Fruit fly (Drosophila melanogaster) Kc167 (cell line): ENCODE results near the gene Coq4.

ENCODE experiments used
- Myc ChIP-seq: fragments of >200 bp; optimal IDR thresholded peaks from 2 replicates; lab custom pipeline; 2017; ENCODE audit warnings: missing external identifiers
- Sin3A ChIP-seq: fragments of >200 bp; optimal IDR thresholded peaks from 2 replicates; lab custom pipeline; 2018; ENCODE audit warnings: missing external identifiers
- h ChIP-seq: fragments of >200 bp; optimal IDR thresholded peaks from 3 replicates; lab custom pipeline; 2018; ENCODE audit warnings: missing external identifiers
- insv ChIP-seq: fragments of >200 bp; optimal IDR thresholded peaks from 3 replicates; lab custom pipeline; 2018; ENCODE audit warnings: missing external identifiers
- psq ChIP-seq: fragments of >200 bp; optimal IDR thresholded peaks from 2 replicates; lab custom pipeline; 2017; ENCODE audit warnings: missing external identifiers
- ttk ChIP-seq: sonication (Bioruptor generic); optimal IDR thresholded peaks from 2 replicates; lab custom pipeline; 2017; ENCODE audit warnings: missing external identifiers

Coq4 gene

dm6 chr3L:17425132-17425713 is 8.2 kb downstream of the Coq4 start, which contains the start of the genes Sec3 and COX7B:
Sec3 (minus strand) TSS chr3L:17425217.
COX7B (plus strand) TSS chr3L:17425477.
- TF ChIP-seq Myc (lab: Kevin White, UChicago) (no peak), Sin3A (lab: Kevin White, UChicago) (no peak), psq (lab: Kevin White, UChicago) (no peak), h (no peak), ttk (lab: Kevin White, UChicago) (no peak), insv (lab: Kevin White, UChicago) (no peak)

- TF ChIP-seq insv (lab: Kevin White, UChicago) (no peak), psq (lab: Kevin White, UChicago) (no peak), Sin3A (lab: Kevin White, UChicago) (no peak), ttk (lab: Kevin White, UChicago) (no peak), Myc (lab: Kevin White, UChicago) (no peak), h (no peak)
These were observed 12.1 kb downstream of the Coq4 start, which contains the start of gene blot for dm6 chr3L:17421319-17421718. blot (minus strand) TSS chr3L:17421514.

- no peak for TF ChIP-seq Myc (lab: Kevin White, UChicago)
- TF ChIP-seq h: no peak
- no peak for TF ChIP-seq insv (lab: Kevin White, UChicago)
- no peak for TF ChIP-seq ttk (lab: Kevin White, UChicago)
- TF ChIP-seq Sin3A (lab: Kevin White, UChicago): no peak
- TF ChIP-seq psq (lab: Kevin White, UChicago): no peak
These were observed 12.7 kb downstream of the Coq4 start for dm6 chr3L:17420610-17421194.

dm6 chr3L:17419103-17419741 is 14.2 kb downstream of the Coq4 start:
- TF ChIP-seq psq (lab: Kevin White, UChicago): no peak
- TF ChIP-seq Sin3A (lab: Kevin White, UChicago): no peak
- TF ChIP-seq h: no peak
- TF ChIP-seq ttk (lab: Kevin White, UChicago): no peak
- no peak for TF ChIP-seq insv (lab: Kevin White, UChicago)
- TF ChIP-seq Myc (lab: Kevin White, UChicago): no peak

dm6 chr3L:17415967-17416749 is 17.3 kb downstream of the Coq4 start:
- TF ChIP-seq insv (lab: Kevin White, UChicago) (no peak), Myc (lab: Kevin White, UChicago) (no peak)

- TF ChIP-seq ttk (lab: Kevin White, UChicago): no peak
- TF ChIP-seq h: no peak
- no peak for TF ChIP-seq psq (lab: Kevin White, UChicago)
- TF ChIP-seq Myc (lab: Kevin White, UChicago): no peak
- TF ChIP-seq Sin3A (lab: Kevin White, UChicago): no peak
- no peak for TF ChIP-seq insv (lab: Kevin White, UChicago)
These were observed 21.3 kb downstream of the Coq4 start for dm6 chr3L:17412146-17412545.

dm6 chr3L:17411273-17411672 is 22.1 kb downstream of the Coq4 start:
- TF ChIP-seq insv (lab: Kevin White, UChicago) (no peak), Myc (lab: Kevin White, UChicago) (no peak), h (no peak), Sin3A (lab: Kevin White, UChicago) (no peak), psq (lab: Kevin White, UChicago) (no peak), ttk (lab: Kevin White, UChicago) (no peak)

dm6 chr3L:17407480-17408093 is 25.8 kb downstream of the Coq4 start:
- TF ChIP-seq psq (lab: Kevin White, UChicago) (no peak), Sin3A (lab: Kevin White, UChicago) (no peak), ttk (lab: Kevin White, UChicago) (no peak), Myc (lab: Kevin White, UChicago) (no peak), h (no peak), insv (lab: Kevin White, UChicago) (no peak)

dm6 chr3L:17407073-17407472 is 26.3 kb downstream of the Coq4 start:
- no peak for TF ChIP-seq insv (lab: Kevin White, UChicago)

dm6 chr3L:17404646-17405045 is 28.8 kb downstream of the Coq4 start:
- no peak for TF ChIP-seq Myc (lab: Kevin White, UChicago)
- TF ChIP-seq h: no peak
- no peak for TF ChIP-seq psq (lab: Kevin White, UChicago)
- no peak for TF ChIP-seq insv (lab: Kevin White, UChicago)

dm6 chr3L:17403268-17403667 is 30.2 kb downstream of the Coq4 start:
- no peak for TF ChIP-seq h
- TF ChIP-seq Sin3A (lab: Kevin White, UChicago): no peak
- TF ChIP-seq Myc (lab: Kevin White, UChicago): no peak
- no peak for TF ChIP-seq psq (lab: Kevin White, UChicago)
- TF ChIP-seq ttk (lab: Kevin White, UChicago): no peak
- TF ChIP-seq insv (lab: Kevin White, UChicago): no peak
